Worm (Caenorhabditis elegans): ENCODE results near the gene C07A12.2.

The C07A12.2 gene

ce11 chrX:4556028-4556427 lies 11.4 kb downstream of the C07A12.2 start:
- TF ChIP-seq egl-43 (GFP tag; IDR thresholded peaks at IDR 0.05) (peak; percentile 40; the same call in 1 of the 2 replicates), Y5F2A.4 (GFP tag; optimal IDR thresholded peaks at IDR 0.05) (no peak), nhr-25 (tag; optimal IDR thresholded peaks at IDR 0.05; ENCODE audit: borderline replicate concordance, insufficient read depth) (peak; percentile 11)

- TF ChIP-seq lin-29 (GFP tag; IDR thresholded peaks at IDR 0.05), result no peak
- TF ChIP-seq ces-1 (GFP tag; optimal IDR thresholded peaks at IDR 0.05), result no peak
- no peak for TF ChIP-seq ceh-44 (GFP tag; IDR thresholded peaks at IDR 0.05)
- TF ChIP-seq fkh-10 (GFP tag; optimal IDR thresholded peaks at IDR 0.05), result no peak
- no peak for TF ChIP-seq nhr-111 (GFP tag; optimal IDR thresholded peaks at IDR 0.05)
- no peak for TF ChIP-seq mdl-1 (tag; optimal IDR thresholded peaks at IDR 0.05)
- TF ChIP-seq mes-2 (tag; optimal IDR thresholded peaks at IDR 0.05; ENCODE audit: poor library complexity, severe bottlenecking), result no peak
- TF ChIP-seq Y48G9A.11 (GFP tag; IDR thresholded peaks at IDR 0.05), result no peak
- TF ChIP-seq nhr-237 (tag; optimal IDR thresholded peaks at IDR 0.05), result no peak
- no peak for TF ChIP-seq unc-39 (tag; optimal IDR thresholded peaks at IDR 0.05)
- TF ChIP-seq tag-97 (GFP tag; IDR thresholded peaks at IDR 0.05), result no peak
- TF ChIP-seq daf-16 (GFP tag; optimal IDR thresholded peaks at IDR 0.05), result no peak
- TF ChIP-seq daf-16 (tag; optimal IDR thresholded peaks at IDR 0.05), result no peak
- no peak for TF ChIP-seq daf-12 (tag; optimal IDR thresholded peaks at IDR 0.05)
- no peak for TF ChIP-seq duxl-1 (tag; optimal IDR thresholded peaks at IDR 0.05; ENCODE audit: poor library complexity)
- no peak for TF ChIP-seq ZK337.2 (GFP tag; IDR thresholded peaks at IDR 0.05)
- no peak for TF ChIP-seq lin-1 (GFP tag; IDR thresholded peaks at IDR 0.05)
These were observed 17.2 kb downstream of the C07A12.2 start, which contains the start of gene C05E11.6 for ce11 chrX:4561863-4562262. C05E11.6 (plus strand) TSS chrX:4562163.

- no peak for TF ChIP-seq nhr-25 (tag; optimal IDR thresholded peaks at IDR 0.05; ENCODE audit: borderline replicate concordance, insufficient read depth)
- no peak for TF ChIP-seq attf-4 (tag; optimal IDR thresholded peaks at IDR 0.05)
- peak in 1 of 2 experiments; percentile 57 for TF ChIP-seq unc-62 (GFP tag; optimal IDR thresholded peaks at IDR 0.05 in 1 of 2)
- TF ChIP-seq unc-62 (tag; optimal IDR thresholded peaks at IDR 0.05), result no peak
- TF ChIP-seq vab-7 (GFP tag; IDR thresholded peaks at IDR 0.05), result no peak
- no peak for TF ChIP-seq ceh-44 (GFP tag; IDR thresholded peaks at IDR 0.05)
- no peak for TF ChIP-seq spr-3 (GFP tag; optimal IDR thresholded peaks at IDR 0.05)
- peak; percentile 78 for TF ChIP-seq aha-1 (tag)
- TF ChIP-seq snpc-4 (tag; optimal IDR thresholded peaks at IDR 0.05), result no peak
- TF ChIP-seq madf-9 (GFP tag; conservative IDR thresholded peaks at IDR 0.05), result no peak
- TF ChIP-seq hlh-11 (tag; optimal IDR thresholded peaks at IDR 0.05), result no peak
- no peak for TF ChIP-seq snpc-1.2 (GFP tag; IDR thresholded peaks at IDR 0.05)
- no peak for TF ChIP-seq pqm-1 (tag; optimal IDR thresholded peaks at IDR 0.05)
- TF ChIP-seq aly-2 (tag; optimal IDR thresholded peaks at IDR 0.05), result no peak
- TF ChIP-seq daf-8 (GFP tag; IDR thresholded peaks at IDR 0.05), result no peak
- TF ChIP-seq egl-43 (GFP tag; IDR thresholded peaks at IDR 0.05), result no peak
- no peak for TF ChIP-seq saeg-2 (GFP tag; IDR thresholded peaks at IDR 0.05)
- TF ChIP-seq hlh-30 (tag; optimal IDR thresholded peaks at IDR 0.05; ENCODE audit: insufficient read depth), result peak; percentile 29
- no peak for TF ChIP-seq dmd-9 (GFP tag; IDR thresholded peaks at IDR 0.05)
- TF ChIP-seq nhr-42 (GFP tag; IDR thresholded peaks at IDR 0.05), result no peak
- TF ChIP-seq mdl-1 (tag; optimal IDR thresholded peaks at IDR 0.05), result no peak
- TF ChIP-seq lim-7 (GFP tag; IDR thresholded peaks at IDR 0.05), result no peak
- TF ChIP-seq zag-1 (tag; optimal IDR thresholded peaks at IDR 0.05), result no peak
These were observed 17.6 kb downstream of the C07A12.2 start for ce11 chrX:4562288-4562687.
